Worm (Caenorhabditis elegans): ENCODE results near the gene F59F3.6.

F59F3.6 gene

ce11 chrX:11016100-11016499 lies 17.0 kb upstream of the F59F3.6 start, which contains the start of gene egl-15:
egl-15 (plus strand) TSS chrX:11016400.
- TF ChIP-seq jun-1 (tag; optimal IDR thresholded peaks at IDR 0.05) (no peak), efl-1 (optimal IDR thresholded peaks at IDR 0.05) (no peak), efl-1 (GFP tag; optimal IDR thresholded peaks at IDR 0.05 in 1 of 2) (peak in 1 of 2 experiments; percentile 30), fkh-10 (GFP tag; optimal IDR thresholded peaks at IDR 0.05) (no peak), snpc-4 (tag; optimal IDR thresholded peaks at IDR 0.05) (no peak), dsc-1 (tag; optimal IDR thresholded peaks at IDR 0.05) (peak; percentile 31), mdl-1 (tag; optimal IDR thresholded peaks at IDR 0.05) (no peak), nhr-11 (tag; optimal IDR thresholded peaks at IDR 0.05) (no peak), pqm-1 (tag; optimal IDR thresholded peaks at IDR 0.05) (no peak), egl-13 (tag; optimal IDR thresholded peaks at IDR 0.05) (no peak)

ce11 chrX:11014394-11015280 lies 15.6 kb upstream of the F59F3.6 start:
- no peak for TF ChIP-seq lin-39 (tag; optimal IDR thresholded peaks at IDR 0.05)
- no peak for TF ChIP-seq swsn-7 (tag; optimal IDR thresholded peaks at IDR 0.05)
- TF ChIP-seq pax-3 (tag; optimal IDR thresholded peaks at IDR 0.05), result no peak
- TF ChIP-seq efl-1 (optimal IDR thresholded peaks at IDR 0.05), result no peak
- TF ChIP-seq efl-1 (GFP tag; optimal IDR thresholded peaks at IDR 0.05 in 1 of 2), result no peak
- no peak for TF ChIP-seq mef-2 (tag; optimal IDR thresholded peaks at IDR 0.05)
- no peak for TF ChIP-seq pag-3 (tag; optimal IDR thresholded peaks at IDR 0.05; ENCODE audit: borderline replicate concordance, insufficient read depth)
- TF ChIP-seq ztf-11 (tag; optimal IDR thresholded peaks at IDR 0.05), result no peak
- TF ChIP-seq ceh-82 (tag; optimal IDR thresholded peaks at IDR 0.05), result peak in 1 of 3 experiments; percentile 4
- TF ChIP-seq lsy-2 (tag; optimal IDR thresholded peaks at IDR 0.05), result peak in 1 of 2 experiments; percentile 51
- TF ChIP-seq sup-37 (GFP tag; optimal IDR thresholded peaks at IDR 0.05), result no peak
- TF ChIP-seq nhr-237 (tag; optimal IDR thresholded peaks at IDR 0.05), result no peak
- TF ChIP-seq nhr-76 (tag; optimal IDR thresholded peaks at IDR 0.05), result no peak
- TF ChIP-seq lin-15B (tag; optimal IDR thresholded peaks at IDR 0.05), result no peak
- TF ChIP-seq nhr-20 (tag; optimal IDR thresholded peaks at IDR 0.05), result peak; percentile 48
- peak; percentile 27 for TF ChIP-seq nhr-90 (tag; optimal IDR thresholded peaks at IDR 0.05; ENCODE audit: poor library complexity)
- TF ChIP-seq F16B12.6 (tag; optimal IDR thresholded peaks at IDR 0.05), result no peak
- no peak for TF ChIP-seq nhr-84 (tag; optimal IDR thresholded peaks at IDR 0.05)
- no peak for TF ChIP-seq hlh-17 (GFP tag; optimal IDR thresholded peaks at IDR 0.05; ENCODE audit: borderline replicate concordance)
- TF ChIP-seq C16A3.4 (tag; optimal IDR thresholded peaks at IDR 0.05), result no peak
- no peak for TF ChIP-seq egl-27 (tag; optimal IDR thresholded peaks at IDR 0.05)
- peak; percentile 80 for TF ChIP-seq blmp-1 (tag; optimal IDR thresholded peaks at IDR 0.05)
- TF ChIP-seq unc-62 (GFP tag; optimal IDR thresholded peaks at IDR 0.05), result no peak
- no peak for TF ChIP-seq unc-86 (tag; optimal IDR thresholded peaks at IDR 0.05)
- TF ChIP-seq irx-1 (tag; optimal IDR thresholded peaks at IDR 0.05), result no peak
- TF ChIP-seq Y116A8C.19 (tag; optimal IDR thresholded peaks at IDR 0.05; ENCODE audit: borderline replicate concordance), result no peak
- TF ChIP-seq nhr-71 (tag; optimal IDR thresholded peaks at IDR 0.05), result peak; percentile 47
- no peak for TF ChIP-seq nhr-47 (tag; optimal IDR thresholded peaks at IDR 0.05)
- TF ChIP-seq dpl-1 (GFP tag; optimal IDR thresholded peaks at IDR 0.05), result no peak
- no peak for TF ChIP-seq rnt-1 (tag; optimal IDR thresholded peaks at IDR 0.05)
- TF ChIP-seq fkh-10 (GFP tag; optimal IDR thresholded peaks at IDR 0.05), result no peak
- no peak for TF ChIP-seq unc-130 (tag; optimal IDR thresholded peaks at IDR 0.05)
- TF ChIP-seq snpc-4 (tag; optimal IDR thresholded peaks at IDR 0.05), result no peak
- TF ChIP-seq lir-3 (tag; optimal IDR thresholded peaks at IDR 0.05; ENCODE audit: poor library complexity), result no peak
- peak; percentile 39 for TF ChIP-seq tbx-2 (tag; optimal IDR thresholded peaks at IDR 0.05)
- no peak for TF ChIP-seq pqm-1 (tag; optimal IDR thresholded peaks at IDR 0.05)
- TF ChIP-seq efl-3 (GFP tag; optimal IDR thresholded peaks at IDR 0.05), result no peak
- no peak for TF ChIP-seq hpl-2 (GFP tag; optimal IDR thresholded peaks at IDR 0.05)
- no peak for TF ChIP-seq unc-30 (tag; optimal IDR thresholded peaks at IDR 0.05)
- TF ChIP-seq mab-9 (GFP tag; IDR thresholded peaks at IDR 0.05), result no peak
- no peak for TF ChIP-seq hlh-4 (tag; optimal IDR thresholded peaks at IDR 0.05)
- TF ChIP-seq alr-1 (tag; optimal IDR thresholded peaks at IDR 0.05; ENCODE audit: borderline replicate concordance), result no peak
- TF ChIP-seq fos-1 (tag; optimal IDR thresholded peaks at IDR 0.05), result no peak

Data from whole organism, L1 larva.